Worm (Caenorhabditis elegans) whole organism, L2 larva: ENCODE data around the gene npr-28.

ENCODE experiments used
- elt-3 ChIP-seq: sonication (generic microtip); optimal IDR thresholded peaks from 2 replicates; lab custom pipeline; 2017; ENCODE audit warnings: missing biosample characterization, missing genetic modification characterization
- fos-1 ChIP-seq: fragments of 150-350 bp; optimal IDR thresholded peaks from 2 replicates; lab custom pipeline; 2014; ENCODE audit warnings: missing biosample characterization, missing genetic modification characterization
- lsy-2 ChIP-seq, 2 experiments: fragments of 150-350 bp in 1 of 2; sonication (generic microtip) in 1 of 2; optimal IDR thresholded peaks; 2 replicates each; lab custom pipeline; 2014 to 2017; ENCODE audit warnings: missing biosample characterization in 2 of 2, missing genetic modification characterization in 2 of 2
- unc-55 ChIP-seq: fragments of 150-350 bp; sonication (generic microtip); optimal IDR thresholded peaks from 3 replicates; lab custom pipeline; 2014; ENCODE audit warnings: missing biosample characterization, missing genetic modification reagents, missing genetic modification characterization

- TF ChIP-seq fos-1 (tag; lab: Kevin White, UChicago) (peak; percentile 4), unc-55 (GFP tag; lab: Kevin White, UChicago) (no peak), elt-3 (no peak), lsy-2 (tag; optimal IDR thresholded peaks at IDR 0.05; lab: Kevin White, UChicago) (no peak)
Observed at ce11 chrX:8381651-8382050, 30.8 kb upstream of the npr-28 start.
